Worm (Caenorhabditis elegans): ENCODE results near the gene dim-1.
A peak's percentile ranks its signal among the peaks of the same experiment; 100 is the strongest.

The dim-1 gene

DNA sequence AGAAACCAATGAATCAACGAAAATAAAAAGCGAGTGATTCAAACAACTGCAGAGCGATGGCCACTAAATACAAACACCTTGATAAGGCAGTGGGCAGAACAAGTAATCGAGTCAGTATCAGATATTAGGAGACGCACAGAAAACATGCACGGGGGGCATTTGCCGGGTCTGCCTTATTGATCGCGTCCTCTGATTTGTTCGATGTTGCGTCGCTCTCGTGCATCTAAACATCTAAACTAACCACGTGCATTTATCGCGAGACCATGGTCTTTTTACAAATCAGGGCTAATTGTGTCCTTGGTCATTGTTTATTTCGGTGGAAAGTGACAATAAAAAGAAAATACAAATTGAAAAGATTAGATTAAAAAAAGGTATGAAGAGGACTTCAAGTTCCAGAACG is 25.9 kb upstream of the dim-1 start, which contains the start of gene K07E3.4 (continued):
- TF ChIP-seq lin-29 (GFP tag; IDR thresholded peaks at IDR 0.05) = no peak
- TF ChIP-seq Y75B8A.6 (GFP tag; IDR thresholded peaks at IDR 0.05) = no peak

ce11 chrX:8083330-8083729 is 25.3 kb upstream of the dim-1 start:
- TF ChIP-seq daf-16 (GFP tag; optimal IDR thresholded peaks at IDR 0.05) = no peak
- TF ChIP-seq daf-16 (tag; optimal IDR thresholded peaks at IDR 0.05) = peak; percentile 54
- TF ChIP-seq php-3 (GFP tag; IDR thresholded peaks at IDR 0.05) = peak; percentile 74
- TF ChIP-seq zip-2 (tag; optimal IDR thresholded peaks at IDR 0.05) = peak; percentile 20
- no peak for TF ChIP-seq rbr-2 (tag; optimal IDR thresholded peaks at IDR 0.05)

- TF ChIP-seq aha-1 (tag) (peak; percentile 92), dmd-6 (GFP tag; IDR thresholded peaks at IDR 0.05) (no peak), set-16 (GFP tag; IDR thresholded peaks at IDR 0.05) (no peak)
Observed at ce11 chrX:8082703-8083102, 24.7 kb upstream of the dim-1 start.

ce11 chrX:8078899-8079298 is 20.9 kb upstream of the dim-1 start:
- TF ChIP-seq hif-1 (tag; optimal IDR thresholded peaks at IDR 0.05) (peak in 1 of 2 experiments; percentile 37), pha-4 (GFP tag; IDR thresholded peaks at IDR 0.05) (no peak), pha-4 (tag; optimal IDR thresholded peaks at IDR 0.05) (no peak), lin-38 (GFP tag; IDR thresholded peaks at IDR 0.05) (no peak), cey-2 (tag; optimal IDR thresholded peaks at IDR 0.05; ENCODE audit: borderline replicate concordance, insufficient read depth) (no peak), Y105C5A.15 (GFP tag; IDR thresholded peaks at IDR 0.05) (no peak), T20F7.1 (GFP tag; optimal IDR thresholded peaks at IDR 0.05) (no peak), dmd-9 (GFP tag; IDR thresholded peaks at IDR 0.05) (no peak), dve-1 (tag; optimal IDR thresholded peaks at IDR 0.05; ENCODE audit: insufficient read depth) (peak; percentile 55), ztf-7 (tag; optimal IDR thresholded peaks at IDR 0.05) (no peak), attf-4 (tag; optimal IDR thresholded peaks at IDR 0.05) (no peak), pqm-1 (tag; optimal IDR thresholded peaks at IDR 0.05) (peak; percentile 52), daf-16 (GFP tag; optimal IDR thresholded peaks at IDR 0.05) (no peak), daf-16 (tag; optimal IDR thresholded peaks at IDR 0.05) (peak; percentile 81), nhr-42 (GFP tag; IDR thresholded peaks at IDR 0.05) (no peak), ama-1 (optimal IDR thresholded peaks at IDR 0.05) (no peak), unc-62 (GFP tag; optimal IDR thresholded peaks at IDR 0.05 in 1 of 2) (peak in 1 of 2 experiments; percentile 7), unc-62 (tag; optimal IDR thresholded peaks at IDR 0.05) (no peak), spr-3 (GFP tag; optimal IDR thresholded peaks at IDR 0.05) (no peak), php-3 (GFP tag; IDR thresholded peaks at IDR 0.05) (0 out of 2 replicates have a peak, but pooled peaks have one; percentile 17), jun-1 (tag; optimal IDR thresholded peaks at IDR 0.05) (no peak), tra-1 (GFP tag; IDR thresholded peaks at IDR 0.05) (no peak), Y75B8A.6 (GFP tag; IDR thresholded peaks at IDR 0.05) (0 out of 2 replicates have a peak, but pooled peaks have one; percentile 48), nhr-102 (tag; optimal IDR thresholded peaks at IDR 0.05) (no peak), nhr-10 (tag; optimal IDR thresholded peaks at IDR 0.05) (no peak), dmd-6 (GFP tag; IDR thresholded peaks at IDR 0.05) (0 out of 2 replicates have a peak, but pooled peaks have one; percentile 21), ceh-82 (tag; optimal IDR thresholded peaks at IDR 0.05) (no peak), aha-1 (tag) (peak; percentile 71), egl-27 (tag; optimal IDR thresholded peaks at IDR 0.05) (no peak), F44E2.7 (GFP tag; IDR thresholded peaks at IDR 0.05) (no peak), ceh-20 (GFP tag; IDR thresholded peaks at IDR 0.05) (no peak), lir-3 (tag; optimal IDR thresholded peaks at IDR 0.05) (no peak), ztf-11 (tag; optimal IDR thresholded peaks at IDR 0.05) (no peak), F49E8.2 (tag; optimal IDR thresholded peaks at IDR 0.05; ENCODE audit: borderline replicate concordance) (no peak), hlh-11 (tag; optimal IDR thresholded peaks at IDR 0.05) (peak; percentile 23)

Data from whole organism, L4 larva.